Worm (Caenorhabditis elegans) whole organism, mixed stage, embryonic: Measurements from ENCODE around the gene algn-11.

Experiments
- M03D4.4 ChIP-seq: sonication (generic microtip); optimal IDR thresholded peaks from 2 replicates; lab custom pipeline; 2017; ENCODE audit warnings: mild to moderate bottlenecking, missing genetic modification characterization, missing compliant biosample characterization
- bed-3 ChIP-seq: fragments of 200-800 bp; sonication (Bioruptor generic); optimal IDR thresholded peaks from 3 replicates; lab custom pipeline; 2018; ENCODE audit warnings: mild to moderate bottlenecking, missing genetic modification characterization, moderate library complexity, missing compliant biosample characterization
- blmp-1 ChIP-seq: fragments of 150-350 bp; optimal IDR thresholded peaks from 2 replicates; lab custom pipeline; 2014; ENCODE audit warnings: missing biosample characterization, missing genetic modification characterization
- ceh-39 ChIP-seq: fragments of 150-350 bp; optimal IDR thresholded peaks from 2 replicates; lab custom pipeline; 2014; ENCODE audit warnings: missing biosample characterization, missing genetic modification characterization
- ceh-43 ChIP-seq: fragments of 200-800 bp; sonication (Bioruptor generic); optimal IDR thresholded peaks from 2 replicates; lab custom pipeline; 2018; ENCODE audit warnings: mild to moderate bottlenecking, missing genetic modification characterization, moderate library complexity, missing compliant biosample characterization
- ceh-83 ChIP-seq: fragments of 200-800 bp; sonication (Bioruptor generic); optimal IDR thresholded peaks from 2 replicates; lab custom pipeline; 2018; ENCODE audit warnings: mild to moderate bottlenecking, missing genetic modification characterization, missing compliant biosample characterization
- ces-1 ChIP-seq: fragments of 150-350 bp; optimal IDR thresholded peaks from 2 replicates; lab custom pipeline; 2014; ENCODE audit warnings: missing biosample characterization, missing genetic modification reagents, missing genetic modification characterization
- cnd-1 ChIP-seq: fragments of 200-800 bp; sonication (Bioruptor generic); optimal IDR thresholded peaks from 2 replicates; lab custom pipeline; 2018; ENCODE audit warnings: mild to moderate bottlenecking, missing genetic modification characterization, missing compliant biosample characterization
- drap-1 ChIP-seq: fragments of 200-800 bp; sonication (Bioruptor generic); optimal IDR thresholded peaks from 3 replicates; lab custom pipeline; 2018; ENCODE audit warnings: mild to moderate bottlenecking, missing genetic modification characterization, missing compliant biosample characterization
- elt-1 ChIP-seq: sonication (generic microtip); optimal IDR thresholded peaks from 2 replicates; lab custom pipeline; 2017; ENCODE audit warnings: missing genetic modification characterization, mild to moderate bottlenecking, missing compliant biosample characterization, antibody characterized with exemption, moderate library complexity, borderline replicate concordance; ENCODE audit not compliant: insufficient read depth
- elt-3 ChIP-seq: fragments of 150-350 bp; optimal IDR thresholded peaks from 2 replicates; lab custom pipeline; 2014; ENCODE audit warnings: missing biosample characterization, missing genetic modification characterization
- flh-1 ChIP-seq: fragments of 200-800 bp; sonication (Bioruptor generic); optimal IDR thresholded peaks from 2 replicates; lab custom pipeline; 2018; ENCODE audit warnings: mild to moderate bottlenecking, missing genetic modification characterization, moderate library complexity, missing compliant biosample characterization
- ham-2 ChIP-seq: fragments of 200-800 bp; sonication (Bioruptor generic); optimal IDR thresholded peaks from 2 replicates; lab custom pipeline; 2018; ENCODE audit warnings: mild to moderate bottlenecking, missing genetic modification characterization, missing compliant biosample characterization
- hlh-1 ChIP-seq: fragments of 150-350 bp; optimal IDR thresholded peaks from 2 replicates; lab custom pipeline; 2014; ENCODE audit warnings: missing biosample characterization, missing genetic modification reagents, missing genetic modification characterization
- lin-13 ChIP-seq: fragments of 150-350 bp; optimal IDR thresholded peaks from 2 replicates; lab custom pipeline; 2014; ENCODE audit warnings: missing biosample characterization, missing genetic modification characterization
- lin-32 ChIP-seq: fragments of 200-800 bp; sonication (Bioruptor generic); optimal IDR thresholded peaks from 2 replicates; lab custom pipeline; 2018; ENCODE audit warnings: mild to moderate bottlenecking, missing genetic modification characterization, missing compliant biosample characterization
- lsy-2 ChIP-seq: fragments of 150-350 bp; optimal IDR thresholded peaks from 2 replicates; lab custom pipeline; 2014; ENCODE audit warnings: missing biosample characterization, missing genetic modification characterization
- mab-5 ChIP-seq: fragments of 150-350 bp; optimal IDR thresholded peaks from 2 replicates; lab custom pipeline; 2014; ENCODE audit warnings: missing biosample characterization, missing genetic modification characterization
- mep-1 ChIP-seq: fragments of 150-350 bp; optimal IDR thresholded peaks from 2 replicates; lab custom pipeline; 2017; ENCODE audit warnings: missing biosample characterization, missing genetic modification reagents, missing genetic modification characterization, inconsistent platforms
- mls-2 ChIP-seq: sonication (generic microtip); optimal IDR thresholded peaks from 2 replicates; lab custom pipeline; 2016; ENCODE audit warnings: mild to moderate bottlenecking, missing genetic modification characterization, moderate library complexity, missing compliant biosample characterization
- nhr-12 ChIP-seq: fragments of 150-350 bp; optimal IDR thresholded peaks from 2 replicates; lab custom pipeline; 2014; ENCODE audit warnings: missing biosample characterization, missing genetic modification characterization
- nhr-2 ChIP-seq: fragments of 150-350 bp; optimal IDR thresholded peaks from 2 replicates; lab custom pipeline; 2014; ENCODE audit warnings: missing biosample characterization, missing genetic modification characterization
- nhr-237 ChIP-seq: fragments of 150-350 bp; optimal IDR thresholded peaks from 2 replicates; lab custom pipeline; 2014; ENCODE audit warnings: missing biosample characterization, missing genetic modification characterization
- nhr-28 ChIP-seq: fragments of 150-350 bp; optimal IDR thresholded peaks from 2 replicates; lab custom pipeline; 2014; ENCODE audit warnings: missing biosample characterization, missing genetic modification characterization
- nhr-76 ChIP-seq: sonication (generic microtip); optimal IDR thresholded peaks from 2 replicates; lab custom pipeline; 2017; ENCODE audit warnings: missing biosample characterization, missing genetic modification characterization
- pha-4 ChIP-seq: fragments of 150-350 bp; optimal IDR thresholded peaks from 2 replicates; lab custom pipeline; 2018; ENCODE audit warnings: missing biosample characterization, missing genetic modification reagents, missing genetic modification characterization
- sem-2 ChIP-seq: fragments of 200-800 bp; sonication (Bioruptor generic); optimal IDR thresholded peaks from 2 replicates; lab custom pipeline; 2018; ENCODE audit warnings: mild to moderate bottlenecking, missing genetic modification characterization, missing compliant biosample characterization
- snpc-4 ChIP-seq: fragments of 150-350 bp; optimal IDR thresholded peaks from 2 replicates; lab custom pipeline; 2014; ENCODE audit warnings: missing biosample characterization, missing genetic modification characterization
- sptf-1 ChIP-seq: sonication (generic microtip); optimal IDR thresholded peaks from 2 replicates; lab custom pipeline; 2017; ENCODE audit warnings: mild to moderate bottlenecking, missing genetic modification characterization, moderate library complexity, missing compliant biosample characterization
- tbx-8 ChIP-seq: fragments of 200-800 bp; sonication (Bioruptor generic); optimal IDR thresholded peaks from 2 replicates; lab custom pipeline; 2018; ENCODE audit warnings: mild to moderate bottlenecking, missing genetic modification characterization, moderate library complexity, missing compliant biosample characterization
- unc-120 ChIP-seq: sonication (generic microtip); optimal IDR thresholded peaks from 2 replicates; lab custom pipeline; 2017; ENCODE audit warnings: missing genetic modification characterization, missing compliant biosample characterization; ENCODE audit not compliant: poor library complexity, severe bottlenecking
- unc-39 ChIP-seq: fragments of 150-350 bp; optimal IDR thresholded peaks from 2 replicates; lab custom pipeline; 2014; ENCODE audit warnings: missing biosample characterization, missing genetic modification characterization
- unc-62 ChIP-seq: fragments of 150-350 bp; optimal IDR thresholded peaks from 2 replicates; lab custom pipeline; 2014; ENCODE audit warnings: missing biosample characterization, missing genetic modification reagents, missing genetic modification characterization
- zip-8 ChIP-seq: fragments of 150-350 bp; optimal IDR thresholded peaks from 2 replicates; lab custom pipeline; 2014; ENCODE audit warnings: missing biosample characterization, missing genetic modification characterization
- ztf-11 ChIP-seq: fragments of 150-350 bp; optimal IDR thresholded peaks from 2 replicates; lab custom pipeline; 2014; ENCODE audit warnings: missing biosample characterization, missing genetic modification characterization

The algn-11 gene

ce11 chrIII:7285783-7286182, 4.6 kb downstream of the algn-11 start, which contains the start of gene pho-5:
Gene pho-5, minus strand, starts transcription at chrIII:7285883.
- no peak for TF ChIP-seq elt-1
- no peak for TF ChIP-seq ceh-83
- no peak for TF ChIP-seq lin-32
- no peak for TF ChIP-seq ceh-39
- TF ChIP-seq mab-5: no peak
- TF ChIP-seq ces-1: no peak
- TF ChIP-seq sptf-1 (tag; lab: Kevin White, UChicago): no peak
- no peak for TF ChIP-seq unc-62 (GFP tag; lab: Kevin White, UChicago)
- no peak for TF ChIP-seq elt-3 (tag; lab: Kevin White, UChicago)
- TF ChIP-seq, all 35 proteins: peak for 0

- no peak for TF ChIP-seq hlh-1 (tag; lab: Kevin White, UChicago)
- peak; percentile 50 for TF ChIP-seq ces-1
- TF ChIP-seq nhr-76 (tag; lab: Kevin White, UChicago): no peak
- TF ChIP-seq lsy-2: peak; percentile 45
- no peak for TF ChIP-seq ceh-39
- TF ChIP-seq elt-3 (tag; lab: Kevin White, UChicago): no peak
- TF ChIP-seq blmp-1: no peak
- TF ChIP-seq, all 35 proteins: peak for 2
Measured at ce11 chrIII:7281179-7281578, 9.2 kb downstream of the algn-11 start, which contains the start of gene B0361.3. Gene B0361.3, plus strand, starts transcription at chrIII:7281462.

ce11 chrIII:7278491-7278890, 11.9 kb downstream of the algn-11 start:
- no peak for TF ChIP-seq nhr-12
- no peak for TF ChIP-seq cnd-1 (tag; lab: Kevin White, UChicago)
- TF ChIP-seq pha-4 (tag; lab: Kevin White, UChicago): no peak
- no peak for TF ChIP-seq mep-1 (tag; lab: Kevin White, UChicago)
- TF ChIP-seq nhr-2 (tag; lab: Kevin White, UChicago): no peak
- TF ChIP-seq drap-1 (GFP tag; lab: Kevin White, UChicago): no peak
- no peak for TF ChIP-seq blmp-1
- TF ChIP-seq tbx-8 (GFP tag; lab: Kevin White, UChicago): no peak
- TF ChIP-seq nhr-237 (tag; lab: Kevin White, UChicago): no peak
- no peak for TF ChIP-seq mab-5
- TF ChIP-seq lin-32: no peak

ce11 chrIII:7277228-7277627, 13.1 kb downstream of the algn-11 start, which contains the start of the genes spot-1 and B0361.11:
Gene spot-1, minus strand, starts transcription at chrIII:7277274.
Gene B0361.11, plus strand, starts transcription at chrIII:7277599.
- no peak for TF ChIP-seq lin-13 (tag; lab: Kevin White, UChicago)
- TF ChIP-seq blmp-1: no peak
- no peak for TF ChIP-seq snpc-4 (tag; lab: Kevin White, UChicago)
- TF ChIP-seq tbx-8 (GFP tag; lab: Kevin White, UChicago): no peak
- TF ChIP-seq lin-32: no peak
- TF ChIP-seq zip-8 (tag; lab: Kevin White, UChicago): no peak
- no peak for TF ChIP-seq ceh-83
- TF ChIP-seq nhr-237 (tag; lab: Kevin White, UChicago): peak; percentile 59
- TF ChIP-seq ham-2 (GFP tag; lab: Kevin White, UChicago): no peak
- TF ChIP-seq ceh-43 (GFP tag; lab: Kevin White, UChicago): no peak
- no peak for TF ChIP-seq unc-39 (tag; lab: Kevin White, UChicago)
- TF ChIP-seq hlh-1 (tag; lab: Kevin White, UChicago): no peak
- TF ChIP-seq lsy-2: peak; percentile 75
- TF ChIP-seq sem-2 (GFP tag; lab: Kevin White, UChicago): no peak
- TF ChIP-seq ceh-39: peak; percentile 45
- peak; percentile 38 for TF ChIP-seq ces-1
- peak; percentile 78 for TF ChIP-seq mep-1 (tag; lab: Kevin White, UChicago)
- no peak for TF ChIP-seq elt-1
- no peak for TF ChIP-seq M03D4.4
- TF ChIP-seq bed-3 (GFP tag; lab: Kevin White, UChicago): no peak
- no peak for TF ChIP-seq nhr-12
- TF ChIP-seq mab-5: no peak
- TF ChIP-seq sptf-1 (tag; lab: Kevin White, UChicago): peak; percentile 10
- TF ChIP-seq nhr-76 (tag; lab: Kevin White, UChicago): no peak
- TF ChIP-seq nhr-28 (tag; lab: Kevin White, UChicago): no peak
- no peak for TF ChIP-seq mls-2 (tag; lab: Kevin White, UChicago)
- TF ChIP-seq pha-4 (tag; lab: Kevin White, UChicago): no peak
- no peak for TF ChIP-seq cnd-1 (tag; lab: Kevin White, UChicago)

- no peak for TF ChIP-seq elt-1
- TF ChIP-seq elt-3 (tag; lab: Kevin White, UChicago): no peak
- TF ChIP-seq lsy-2: no peak
- no peak for TF ChIP-seq snpc-4 (tag; lab: Kevin White, UChicago)
- no peak for TF ChIP-seq tbx-8 (GFP tag; lab: Kevin White, UChicago)
- no peak for TF ChIP-seq ztf-11 (tag; lab: Kevin White, UChicago)
- no peak for TF ChIP-seq mls-2 (tag; lab: Kevin White, UChicago)
- no peak for TF ChIP-seq bed-3 (GFP tag; lab: Kevin White, UChicago)
- TF ChIP-seq lin-13 (tag; lab: Kevin White, UChicago): no peak
- no peak for TF ChIP-seq cnd-1 (tag; lab: Kevin White, UChicago)
- TF ChIP-seq nhr-76 (tag; lab: Kevin White, UChicago): no peak
- no peak for TF ChIP-seq pha-4 (tag; lab: Kevin White, UChicago)
- TF ChIP-seq flh-1 (GFP tag; lab: Kevin White, UChicago): no peak
- no peak for TF ChIP-seq unc-39 (tag; lab: Kevin White, UChicago)
- TF ChIP-seq drap-1 (GFP tag; lab: Kevin White, UChicago): no peak
- TF ChIP-seq blmp-1: no peak
- no peak for TF ChIP-seq unc-120 (tag; lab: Kevin White, UChicago)
- no peak for TF ChIP-seq hlh-1 (tag; lab: Kevin White, UChicago)
- no peak for TF ChIP-seq ceh-39
- TF ChIP-seq, all 35 proteins: peak for 0
Measured at ce11 chrIII:7275296-7275695, 15.1 kb downstream of the algn-11 start, which contains the start of gene psd-1. Gene psd-1, minus strand, starts transcription at chrIII:7275396.
